Fruit fly (Drosophila melanogaster): ENCODE data around the gene tara.

tara gene

DNA sequence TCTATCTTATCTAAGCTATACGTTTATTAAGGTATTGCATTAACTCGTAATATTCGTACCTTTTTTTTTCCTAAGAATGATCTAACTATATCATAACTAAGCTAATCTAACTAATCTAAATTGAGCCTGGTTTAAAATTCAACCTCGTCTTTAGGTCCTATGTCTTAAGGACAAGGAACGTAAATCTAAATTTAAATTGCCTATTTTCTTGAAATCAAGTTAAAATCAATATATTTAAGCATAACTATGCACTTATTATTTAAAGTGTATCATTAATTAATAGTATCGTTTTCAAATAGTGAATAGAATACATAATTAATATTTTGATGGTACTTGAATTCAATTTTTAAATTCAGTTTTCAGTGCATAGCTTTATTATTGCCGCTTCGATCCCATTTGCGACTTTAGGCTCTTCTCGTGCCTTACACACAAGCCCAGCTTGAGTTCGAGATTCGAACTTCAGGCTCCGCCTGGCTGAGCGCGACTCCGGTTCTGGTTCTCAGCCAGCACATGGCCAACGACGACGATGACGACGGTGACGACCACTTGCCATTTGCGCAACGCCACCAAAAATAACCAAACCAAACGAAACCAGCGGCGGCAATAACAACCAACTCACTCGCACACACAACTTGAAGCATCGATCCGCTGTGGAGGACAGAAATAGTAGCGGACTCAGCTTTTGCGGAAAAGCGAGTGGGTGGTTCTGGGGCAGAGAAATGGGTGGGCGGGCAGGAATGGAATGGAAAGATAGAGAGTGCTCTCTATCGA, 14.5 kb upstream of the tara start (continued):
- no peak for TF ChIP-seq gt (GFP tag; IDR thresholded peaks at IDR 0.05)
- TF ChIP-seq CG8281 (tag; optimal IDR thresholded peaks at IDR 0.05) = no peak
- no peak for TF ChIP-seq vfl (GFP tag; optimal IDR thresholded peaks at IDR 0.05)
- TF ChIP-seq CG1792 (GFP tag; optimal IDR thresholded peaks at IDR 0.05) = no peak
- no peak for TF ChIP-seq dmrt11E (tag; optimal IDR thresholded peaks at IDR 0.05)
- TF ChIP-seq lola (GFP tag; optimal IDR thresholded peaks at IDR 0.05) = no peak
- TF ChIP-seq CG17361 (GFP tag; IDR thresholded peaks at IDR 0.05) = no peak; the same call in 2 of the 3 replicates
- TF ChIP-seq luna (GFP tag; optimal IDR thresholded peaks at IDR 0.05) = no peak
- TF ChIP-seq twi (tag; optimal IDR thresholded peaks at IDR 0.05) = no peak
- no peak for TF ChIP-seq CG10462 (GFP tag; optimal IDR thresholded peaks at IDR 0.05)
- TF ChIP-seq CG10147 (GFP tag; optimal IDR thresholded peaks at IDR 0.05) = peak; percentile 25
- peak; percentile 32 for TF ChIP-seq lab (GFP tag; optimal IDR thresholded peaks at IDR 0.05)
- TF ChIP-seq schlank (tag; optimal IDR thresholded peaks at IDR 0.05) = no peak
- peak; percentile 39 for TF ChIP-seq CG12071 (GFP tag; optimal IDR thresholded peaks at IDR 0.05)
- TF ChIP-seq NfI (GFP tag; optimal IDR thresholded peaks at IDR 0.05) = peak; percentile 36
- TF ChIP-seq CG7963 (GFP tag; IDR thresholded peaks at IDR 0.05; ENCODE audit: partially characterized antibody) = no peak
- no peak for TF ChIP-seq CG7987 (GFP tag; optimal IDR thresholded peaks at IDR 0.05)
- no peak for TF ChIP-seq Vsx1 (GFP tag; optimal IDR thresholded peaks at IDR 0.05)
- TF ChIP-seq sisA (GFP tag; IDR thresholded peaks at IDR 0.05) = no peak
- TF ChIP-seq CG11560 (tag; IDR thresholded peaks at IDR 0.05) = no peak
- TF ChIP-seq tio (GFP tag; optimal IDR thresholded peaks at IDR 0.05) = no peak
- TF ChIP-seq zfh1 (GFP tag; IDR thresholded peaks at IDR 0.05) = no peak
- TF ChIP-seq Mad (GFP tag; optimal IDR thresholded peaks at IDR 0.05) = no peak
- TF ChIP-seq gem (tag; optimal IDR thresholded peaks at IDR 0.05) = no peak
- TF ChIP-seq CG6689 (GFP tag; IDR thresholded peaks at IDR 0.05) = no peak
- 0 out of 2 replicates have a peak, but pooled peaks have one; percentile 17 for TF ChIP-seq sob (GFP tag; IDR thresholded peaks at IDR 0.05)
- no peak for TF ChIP-seq CG43689 (GFP tag; IDR thresholded peaks at IDR 0.05)
- no peak for TF ChIP-seq Nf-YC (tag; optimal IDR thresholded peaks at IDR 0.05)
- no peak for TF ChIP-seq az2 (GFP tag; optimal IDR thresholded peaks at IDR 0.05)
- TF ChIP-seq HHEX (GFP tag; optimal IDR thresholded peaks at IDR 0.05) = no peak
- TF ChIP-seq sc (optimal IDR thresholded peaks at IDR 0.05) = no peak
- no peak for TF ChIP-seq sc (GFP tag; optimal IDR thresholded peaks at IDR 0.05)
- TF ChIP-seq emc (GFP tag; optimal IDR thresholded peaks at IDR 0.05) = no peak
- TF ChIP-seq otp (GFP tag; IDR thresholded peaks at IDR 0.05) = 0 out of 3 replicates have a peak, but pooled peaks have one; percentile 18
- no peak for TF ChIP-seq CG6272 (GFP tag; IDR thresholded peaks at IDR 0.05)
- no peak for TF ChIP-seq CG17829 (tag; optimal IDR thresholded peaks at IDR 0.05)
- TF ChIP-seq Pdp1 (GFP tag; optimal IDR thresholded peaks at IDR 0.05) = peak in 1 of 2 experiments; percentile 18
- no peak for TF ChIP-seq YL-1 (GFP tag; optimal IDR thresholded peaks at IDR 0.05)
- no peak for TF ChIP-seq gcm2 (GFP tag; optimal IDR thresholded peaks at IDR 0.05)
- TF ChIP-seq cwo (GFP tag; optimal IDR thresholded peaks at IDR 0.05) = no peak
- no peak for TF ChIP-seq B-H1 (GFP tag; IDR thresholded peaks at IDR 0.05)
- TF ChIP-seq Hmr (GFP tag; optimal IDR thresholded peaks at IDR 0.05) = peak; percentile 25
- TF ChIP-seq hth (optimal IDR thresholded peaks at IDR 0.05) = no peak
- no peak for TF ChIP-seq CG11696 (GFP tag; IDR thresholded peaks at IDR 0.05)
- no peak for TF ChIP-seq eyg (GFP tag; optimal IDR thresholded peaks at IDR 0.05)
- TF ChIP-seq CG15696 (tag; optimal IDR thresholded peaks at IDR 0.05) = no peak
- TF ChIP-seq jumu (GFP tag; optimal IDR thresholded peaks at IDR 0.05) = no peak
- no peak for TF ChIP-seq CG4404 (GFP tag; IDR thresholded peaks at IDR 0.05)
- no peak for TF ChIP-seq ham (GFP tag; IDR thresholded peaks at IDR 0.05)
- TF ChIP-seq cg (GFP tag; optimal IDR thresholded peaks at IDR 0.05) = peak; percentile 1
